Fruit fly (Drosophila melanogaster) whole organism, wandering third instar larva: ENCODE data around the gene CG12362.

Experiments
- Abd-B ChIP-seq: fragments of >200 bp; optimal IDR thresholded peaks from 2 replicates; lab custom pipeline; 2017; ENCODE audit warnings: missing biosample characterization, missing genetic modification characterization
- CG32264 ChIP-seq: fragments of 200-800 bp; sonication (Bioruptor generic); optimal IDR thresholded peaks from 2 replicates; lab custom pipeline; 2016; ENCODE audit warnings: missing biosample characterization, missing genetic modification characterization
- CrebA ChIP-seq: fragments of 200-800 bp; sonication (Bioruptor generic); optimal IDR thresholded peaks from 2 replicates; lab custom pipeline; 2016; ENCODE audit warnings: missing biosample characterization, mild to moderate bottlenecking, missing genetic modification characterization, borderline replicate concordance
- Dfd ChIP-seq: fragments of >200 bp; optimal IDR thresholded peaks from 2 replicates; lab custom pipeline; 2017; ENCODE audit warnings: missing biosample characterization, missing genetic modification characterization
- Dif ChIP-seq: fragments of 200-275, 200-300 bp; sonication (Bioruptor generic); optimal IDR thresholded peaks from 2 replicates; lab custom pipeline; 2018; ENCODE audit warnings: missing biosample characterization, missing genetic modification characterization; ENCODE audit not compliant: partially characterized antibody
- HLH106 ChIP-seq: fragments of 200-800 bp; optimal IDR thresholded peaks from 3 replicates; lab custom pipeline; 2019; ENCODE audit warnings: missing biosample characterization, mild to moderate bottlenecking, missing genetic modification characterization, moderate library complexity
- Hnf4 ChIP-seq: fragments of 200-800 bp; sonication (Bioruptor generic); optimal IDR thresholded peaks from 2 replicates; lab custom pipeline; 2016; ENCODE audit warnings: missing biosample characterization, mild to moderate bottlenecking, missing genetic modification characterization
- Hr78 ChIP-seq: fragments of >200 bp; optimal IDR thresholded peaks from 2 replicates; lab custom pipeline; 2017; ENCODE audit warnings: missing biosample characterization, missing genetic modification characterization
- Hr83 ChIP-seq: fragments of 200-300 bp; sonication (Bioruptor generic); optimal IDR thresholded peaks from 2 replicates; lab custom pipeline; 2016; ENCODE audit warnings: missing biosample characterization, mild to moderate bottlenecking, missing genetic modification characterization, moderate library complexity; ENCODE audit not compliant: poor library complexity, severe bottlenecking
- Jra ChIP-seq: sonication (Bioruptor generic); optimal IDR thresholded peaks from 2 replicates; lab custom pipeline; 2016; ENCODE audit warnings: missing biosample characterization, missing genetic modification characterization
- Mio ChIP-seq: sonication (Bioruptor generic); optimal IDR thresholded peaks from 2 replicates; lab custom pipeline; 2016; ENCODE audit warnings: missing biosample characterization, missing genetic modification characterization
- Myc ChIP-seq: fragments of >200 bp; optimal IDR thresholded peaks from 2 replicates; lab custom pipeline; 2017
- OdsH ChIP-seq: fragments of 200-800 bp; sonication (Bioruptor generic); optimal IDR thresholded peaks from 2 replicates; lab custom pipeline; 2016; ENCODE audit warnings: missing biosample characterization, mild to moderate bottlenecking, missing genetic modification characterization
- Sp1 ChIP-seq: fragments of 200-800 bp; sonication (Bioruptor generic); optimal IDR thresholded peaks from 3 replicates; lab custom pipeline; 2019; ENCODE audit warnings: missing biosample characterization, mild to moderate bottlenecking, missing genetic modification characterization, moderate library complexity
- Vsx2 ChIP-seq: fragments of 200-300, 225-300 bp; sonication (Bioruptor generic); optimal IDR thresholded peaks from 2 replicates; lab custom pipeline; 2018; ENCODE audit warnings: missing biosample characterization, missing genetic modification characterization; ENCODE audit not compliant: partially characterized antibody
- br ChIP-seq: fragments of 200-800 bp; sonication (Bioruptor generic); optimal IDR thresholded peaks from 2 replicates; lab custom pipeline; 2016; ENCODE audit warnings: missing biosample characterization, missing genetic modification characterization
- brk ChIP-seq: fragments of 200-800 bp; sonication (Bioruptor generic); optimal IDR thresholded peaks from 2 replicates; lab custom pipeline; 2016; ENCODE audit warnings: missing biosample characterization, mild to moderate bottlenecking, missing genetic modification characterization
- dl ChIP-seq, 2 experiments: fragments of 175-275, 200-275 bp in 1 of 2; fragments of 200-275 bp in 1 of 2; sonication (Bioruptor generic); optimal IDR thresholded peaks; lab custom pipeline; 2018; ENCODE audit warnings: mild to moderate bottlenecking in 2 of 2, missing biosample characterization in 2 of 2, missing genetic modification characterization in 2 of 2, moderate library complexity in 2 of 2; ENCODE audit not compliant: partially characterized antibody in 2 of 2, insufficient read depth in 1 of 2
- dmrt93B ChIP-seq: fragments of 200-800 bp; sonication (Bioruptor generic); optimal IDR thresholded peaks from 2 replicates; lab custom pipeline; 2018; ENCODE audit warnings: missing biosample characterization, mild to moderate bottlenecking, missing genetic modification characterization
- dsf ChIP-seq: sonication (Bioruptor generic); optimal IDR thresholded peaks from 2 replicates; lab custom pipeline; 2016; ENCODE audit warnings: missing biosample characterization, missing genetic modification characterization, borderline replicate concordance
- ey ChIP-seq: fragments of 200-800 bp; sonication (Bioruptor generic); optimal IDR thresholded peaks from 2 replicates; lab custom pipeline; 2016; ENCODE audit warnings: missing biosample characterization, missing genetic modification characterization
- foxo ChIP-seq, 2 experiments: fragments of 200-800 bp; sonication (Bioruptor generic); optimal IDR thresholded peaks; 2 replicates in 1 of 2; 3 replicates in 1 of 2; lab custom pipeline; 2016 to 2017; ENCODE audit warnings: missing biosample characterization in 2 of 2, missing genetic modification characterization in 2 of 2
- fru ChIP-seq: fragments of 200-800 bp; sonication (Bioruptor generic); optimal IDR thresholded peaks from 3 replicates; lab custom pipeline; 2016; ENCODE audit warnings: missing biosample characterization, mild to moderate bottlenecking, missing genetic modification characterization
- h ChIP-seq: fragments of 200-800 bp; sonication (Bioruptor generic); optimal IDR thresholded peaks from 3 replicates; lab custom pipeline; 2016; ENCODE audit warnings: missing biosample characterization, mild to moderate bottlenecking, missing genetic modification characterization
- jim ChIP-seq: fragments of 175-275, 200-325 bp; sonication (Bioruptor generic); optimal IDR thresholded peaks from 2 replicates; lab custom pipeline; 2016; ENCODE audit warnings: missing biosample characterization, mild to moderate bottlenecking, missing genetic modification characterization
- pan ChIP-seq: fragments of >200 bp; optimal IDR thresholded peaks from 2 replicates; lab custom pipeline; 2017
- psq ChIP-seq: fragments of 200-800 bp; sonication (Bioruptor generic); optimal IDR thresholded peaks from 3 replicates; lab custom pipeline; 2017; ENCODE audit warnings: missing biosample characterization, mild to moderate bottlenecking, missing genetic modification characterization, moderate library complexity
- sage ChIP-seq: fragments of 200-800 bp; sonication (Bioruptor generic); optimal IDR thresholded peaks from 2 replicates; lab custom pipeline; 2016; ENCODE audit warnings: missing biosample characterization, mild to moderate bottlenecking, missing genetic modification characterization
- sv ChIP-seq: fragments of 200-800 bp; sonication (Bioruptor generic); optimal IDR thresholded peaks from 3 replicates; lab custom pipeline; 2016; ENCODE audit warnings: missing biosample characterization, missing genetic modification characterization
- tai ChIP-seq: sonication (Bioruptor generic); optimal IDR thresholded peaks from 2 replicates; lab custom pipeline; 2016; ENCODE audit warnings: missing biosample characterization, missing genetic modification characterization
- usp ChIP-seq: fragments of >200 bp; optimal IDR thresholded peaks from 2 replicates; lab custom pipeline; 2017; ENCODE audit warnings: missing biosample characterization, missing genetic modification characterization
- woc ChIP-seq: sonication (Bioruptor generic); optimal IDR thresholded peaks from 2 replicates; lab custom pipeline; 2016; ENCODE audit warnings: missing biosample characterization, mild to moderate bottlenecking, missing genetic modification characterization

The CG12362 gene

DNA sequence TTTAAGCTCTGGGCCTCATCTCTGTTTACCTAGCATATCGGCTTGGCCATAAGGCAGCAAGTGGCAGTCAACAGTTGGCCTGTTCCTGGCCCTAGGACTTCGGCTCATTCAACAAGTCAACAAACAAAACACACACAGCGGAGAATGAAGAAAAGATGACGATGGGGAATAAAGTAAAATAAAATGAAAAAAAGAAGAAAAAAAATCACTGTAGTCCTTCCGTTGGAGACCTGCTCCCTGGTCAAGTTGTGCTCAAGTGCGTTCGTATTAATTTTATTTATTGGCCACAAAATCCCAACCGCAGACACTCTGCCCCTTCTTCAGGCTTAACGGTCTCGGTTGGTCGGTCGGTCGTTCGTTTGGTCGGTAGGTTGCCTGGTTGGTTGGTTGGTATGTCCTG, 5.8 kb downstream of the CG12362 start:
- TF ChIP-seq sage (GFP tag; lab: Kevin White, UChicago) (no peak), Hnf4 (GFP tag; lab: Kevin White, UChicago) (peak; percentile 7)

DNA sequence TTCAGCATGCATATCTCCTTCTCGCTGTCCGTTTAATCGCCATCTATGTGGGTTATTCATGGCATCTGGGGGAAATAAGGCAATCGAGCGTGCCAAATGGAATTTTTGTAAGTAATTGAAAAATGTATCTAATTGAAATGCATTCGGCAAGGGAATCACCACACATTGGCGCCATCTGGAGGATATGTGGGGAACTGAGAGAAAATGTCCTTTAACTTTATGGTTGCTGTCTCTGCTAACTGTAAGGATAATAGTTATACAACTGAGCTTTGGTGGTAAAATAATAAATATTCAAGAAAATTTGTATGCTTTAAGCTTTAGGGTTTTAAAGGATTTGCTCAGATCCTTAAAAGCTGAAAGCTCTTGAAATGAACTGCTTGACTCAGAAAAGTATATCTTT, 14.7 kb downstream of the CG12362 start:
- no peak for TF ChIP-seq tai
- TF ChIP-seq woc (GFP tag; lab: Kevin White, UChicago): no peak
- TF ChIP-seq ey: no peak
- TF ChIP-seq sage (GFP tag; lab: Kevin White, UChicago): no peak
- no peak for TF ChIP-seq Mio (GFP tag; lab: Kevin White, UChicago)
- TF ChIP-seq dmrt93B: no peak
- TF ChIP-seq Abd-B (GFP tag; lab: Kevin White, UChicago): no peak
- no peak for TF ChIP-seq Dif
- TF ChIP-seq dsf (GFP tag; lab: Kevin White, UChicago): no peak
- no peak for TF ChIP-seq brk (GFP tag; lab: Kevin White, UChicago)
- no peak for TF ChIP-seq sv (GFP tag; lab: Kevin White, UChicago)
- TF ChIP-seq OdsH (GFP tag; lab: Kevin White, UChicago): no peak
- no peak for TF ChIP-seq usp (GFP tag; lab: Kevin White, UChicago)
- TF ChIP-seq Vsx2 (GFP tag; lab: Kevin White, UChicago): no peak
- TF ChIP-seq Myc (lab: Kevin White, UChicago): no peak
- no peak for TF ChIP-seq jim (GFP tag; lab: Kevin White, UChicago)
- no peak for TF ChIP-seq HLH106 (tag; lab: Kevin White, UChicago)
- no peak for TF ChIP-seq h

DNA sequence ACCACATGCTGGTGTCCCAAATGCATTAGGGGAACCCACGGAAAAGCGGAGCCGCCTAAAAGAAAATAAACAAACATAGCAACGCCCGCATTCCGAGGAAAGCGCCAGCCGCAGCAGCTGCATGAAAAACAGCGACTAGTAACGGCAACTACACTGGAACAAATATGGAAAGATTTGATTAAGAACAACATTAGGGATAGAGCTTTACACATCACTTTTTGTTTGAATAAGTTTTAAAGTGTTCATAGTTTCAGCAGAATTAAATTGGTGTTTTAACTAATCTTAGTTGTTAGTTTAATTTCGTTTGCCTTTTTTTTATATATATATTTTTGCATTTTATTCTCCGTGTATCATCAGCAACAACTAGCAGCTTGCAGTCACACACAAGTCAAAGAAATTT, 15.4 kb downstream of the CG12362 start:
- no peak for TF ChIP-seq fru

- TF ChIP-seq h (no peak), HLH106 (tag; lab: Kevin White, UChicago) (no peak), jim (GFP tag; lab: Kevin White, UChicago) (no peak), Myc (lab: Kevin White, UChicago) (no peak), Abd-B (GFP tag; lab: Kevin White, UChicago) (no peak), pan (lab: Kevin White, UChicago) (no peak), fru (no peak), usp (GFP tag; lab: Kevin White, UChicago) (no peak), OdsH (GFP tag; lab: Kevin White, UChicago) (no peak), Hnf4 (GFP tag; lab: Kevin White, UChicago) (no peak), Hr78 (GFP tag; lab: Kevin White, UChicago) (no peak), foxo (GFP tag; optimal IDR thresholded peaks at IDR 0.05; lab: Kevin White, UChicago) (no peak), Vsx2 (GFP tag; lab: Kevin White, UChicago) (no peak), sage (GFP tag; lab: Kevin White, UChicago) (no peak), br (GFP tag; lab: Kevin White, UChicago) (no peak), psq (GFP tag; lab: Kevin White, UChicago) (no peak)
- TF ChIP-seq, all 38 proteins: peak for 0
Observed at dm6 chr3L:10428746-10429145, 16.1 kb downstream of the CG12362 start.

- TF ChIP-seq CG32264 (GFP tag; lab: Kevin White, UChicago) (no peak), dl (GFP tag; optimal IDR thresholded peaks at IDR 0.05; lab: Kevin White, UChicago; ENCODE audit: insufficient read depth in 1 of 2, partially characterized antibody in 2 of 2) (no peak), Hr83 (GFP tag; lab: Kevin White, UChicago) (no peak), Dfd (GFP tag; lab: Kevin White, UChicago) (no peak), dmrt93B (no peak), Dif (no peak), woc (GFP tag; lab: Kevin White, UChicago) (no peak), sv (GFP tag; lab: Kevin White, UChicago) (no peak), tai (no peak), Jra (GFP tag; lab: Kevin White, UChicago) (no peak)
Observed at dm6 chr3L:10429474-10429873, 16.9 kb downstream of the CG12362 start.

dm6 chr3L:10431883-10432282, 19.3 kb downstream of the CG12362 start, which contains the start of gene Ir67b:
Gene Ir67b, minus strand, starts transcription at chr3L:10431983.
- TF ChIP-seq sage (GFP tag; lab: Kevin White, UChicago) (no peak), brk (GFP tag; lab: Kevin White, UChicago) (no peak), dmrt93B (no peak), jim (GFP tag; lab: Kevin White, UChicago) (no peak), Dif (no peak), Abd-B (GFP tag; lab: Kevin White, UChicago) (no peak), br (GFP tag; lab: Kevin White, UChicago) (no peak), pan (lab: Kevin White, UChicago) (no peak), usp (GFP tag; lab: Kevin White, UChicago) (no peak), CG32264 (GFP tag; lab: Kevin White, UChicago) (no peak), fru (no peak), Sp1 (GFP tag; lab: Kevin White, UChicago) (no peak), Vsx2 (GFP tag; lab: Kevin White, UChicago) (no peak), HLH106 (tag; lab: Kevin White, UChicago) (no peak), CrebA (no peak), OdsH (GFP tag; lab: Kevin White, UChicago) (no peak), Hnf4 (GFP tag; lab: Kevin White, UChicago) (no peak), dl (GFP tag; optimal IDR thresholded peaks at IDR 0.05; lab: Kevin White, UChicago; ENCODE audit: insufficient read depth in 1 of 2, partially characterized antibody in 2 of 2) (no peak)
